Worm (Caenorhabditis elegans) whole organism, L4 larva: ENCODE data around the gene C47G2.3.

Experiments used
- nhr-76 ChIP-seq: fragments of 150-350 bp; optimal IDR thresholded peaks from 2 replicates; lab custom pipeline; 2014; ENCODE audit warnings: missing biosample characterization, missing genetic modification characterization
- nhr-77 ChIP-seq: fragments of 150-350 bp; optimal IDR thresholded peaks from 2 replicates; lab custom pipeline; 2014; ENCODE audit warnings: missing biosample characterization, missing genetic modification characterization
- ztf-11 ChIP-seq: fragments of 150-350 bp; optimal IDR thresholded peaks from 2 replicates; lab custom pipeline; 2014; ENCODE audit warnings: missing biosample characterization, missing genetic modification characterization

DNA sequence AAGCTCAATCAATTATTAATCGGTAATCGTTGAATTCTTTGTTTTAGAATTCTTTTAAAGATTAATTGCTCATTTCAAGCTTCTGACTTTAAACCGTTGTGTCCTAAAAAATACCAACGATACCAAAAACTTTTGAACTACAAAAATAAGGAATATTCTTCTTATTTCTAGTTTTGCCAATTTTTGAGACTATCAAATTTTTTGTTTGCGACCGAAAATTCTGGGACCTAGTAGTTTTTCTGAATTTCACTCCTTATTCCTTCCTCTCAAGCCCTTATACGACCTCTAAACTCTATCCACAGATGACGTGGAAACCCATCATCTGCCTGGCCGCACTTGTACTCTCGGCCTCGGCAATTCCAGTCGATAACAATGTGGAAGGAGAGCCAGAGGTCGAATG, 21.1 kb downstream of the C47G2.3 start, which contains the start of gene cut-1:
- TF ChIP-seq nhr-77 (no peak), nhr-76 (tag; lab: Kevin White, UChicago) (no peak), ztf-11 (tag; lab: Kevin White, UChicago) (no peak)
